Fruit fly (Drosophila melanogaster) whole organism, embryonic: ENCODE data around the gene Nsun5.

Experiments used
- CG10147 ChIP-seq: fragments of 200-800 bp; sonication (Bioruptor generic); optimal IDR thresholded peaks from 2 replicates; lab custom pipeline; 2019; ENCODE audit warnings: missing biosample characterization, mild to moderate bottlenecking, missing genetic modification characterization, moderate library complexity
- CG10462 ChIP-seq: fragments of 200-800 bp; sonication (Bioruptor generic); optimal IDR thresholded peaks from 2 replicates; lab custom pipeline; 2016; ENCODE audit warnings: missing biosample characterization, missing genetic modification characterization
- CG10543 ChIP-seq: fragments of 200-800 bp; sonication (Bioruptor generic); optimal IDR thresholded peaks from 3 replicates; lab custom pipeline; 2017; ENCODE audit warnings: missing biosample characterization, mild to moderate bottlenecking, missing genetic modification characterization, moderate library complexity
- CG11560 ChIP-seq: fragments of 200-800 bp; sonication (Bioruptor generic); IDR thresholded peaks from 3 replicates; pipeline ENCODE4 v1.3.6; 2022; ENCODE audit warnings: missing biosample characterization, missing genetic modification characterization
- CG11696 ChIP-seq: fragments of 200-800 bp; sonication (Bioruptor generic); IDR thresholded peaks from 2 replicates; pipeline ENCODE4 v1.3.6; 2022; ENCODE audit warnings: missing biosample characterization, missing genetic modification characterization
- CG31388 ChIP-seq: fragments of 200-800 bp; sonication (Bioruptor generic); optimal IDR thresholded peaks from 2 replicates; lab custom pipeline; 2016; ENCODE audit warnings: missing biosample characterization, missing genetic modification characterization
- CG34224 ChIP-seq: fragments of 200-800 bp; sonication (Bioruptor generic); IDR thresholded peaks from 3 replicates; pipeline ENCODE4 v1.3.6; 2022; ENCODE audit warnings: missing biosample characterization, missing genetic modification characterization; ENCODE audit not compliant: partially characterized antibody
- CG34422 ChIP-seq: fragments of 200-800 bp; sonication (Bioruptor generic); IDR thresholded peaks from 3 replicates; pipeline ENCODE4 v1.3.6; 2022; ENCODE audit warnings: missing biosample characterization, missing genetic modification characterization
- CG3847 ChIP-seq: fragments of 200-800 bp; sonication (Bioruptor generic); IDR thresholded peaks from 2 replicates; pipeline ENCODE4 v1.3.6; 2022; ENCODE audit warnings: missing biosample characterization, missing genetic modification characterization
- CG6254 ChIP-seq: fragments of 200-800 bp; sonication (Bioruptor generic); optimal IDR thresholded peaks from 3 replicates; lab custom pipeline; 2017; ENCODE audit warnings: mild to moderate bottlenecking, missing biosample characterization, missing genetic modification reagents, missing genetic modification characterization
- CG6272 ChIP-seq: fragments of 200-800 bp; sonication (Bioruptor generic); IDR thresholded peaks from 2 replicates; pipeline ENCODE4 v1.3.6; 2022; ENCODE audit warnings: missing biosample characterization, missing genetic modification characterization
- CG6854 ChIP-seq: fragments of 200-800 bp; sonication (Bioruptor generic); optimal IDR thresholded peaks from 3 replicates; lab custom pipeline; 2017; ENCODE audit warnings: missing biosample characterization, mild to moderate bottlenecking, missing genetic modification characterization
- CG7372 ChIP-seq: fragments of 200-800 bp; sonication (Bioruptor generic); IDR thresholded peaks from 2 replicates; pipeline ENCODE4 v1.3.6; 2022; ENCODE audit warnings: missing biosample characterization, missing genetic modification characterization
- CG8089 ChIP-seq: fragments of 200-800 bp; sonication (Bioruptor generic); optimal IDR thresholded peaks from 3 replicates; lab custom pipeline; 2016; ENCODE audit warnings: missing biosample characterization, missing genetic modification characterization
- CG8944 ChIP-seq: fragments of 200-800 bp; sonication (Bioruptor generic); optimal IDR thresholded peaks from 3 replicates; lab custom pipeline; 2016; ENCODE audit warnings: missing biosample characterization, missing genetic modification characterization
- CG9727 ChIP-seq: fragments of 200-800 bp; sonication (Bioruptor generic); optimal IDR thresholded peaks from 3 replicates; lab custom pipeline; 2017; ENCODE audit warnings: missing biosample characterization, mild to moderate bottlenecking, missing genetic modification characterization
- CHES-1-like ChIP-seq: fragments of 200-800 bp; sonication (Bioruptor generic); optimal IDR thresholded peaks from 2 replicates; lab custom pipeline; 2016; ENCODE audit warnings: missing biosample characterization, missing genetic modification characterization
- CoRest ChIP-seq: fragments of 200-800 bp; sonication (Bioruptor generic); optimal IDR thresholded peaks from 3 replicates; lab custom pipeline; 2018; ENCODE audit warnings: missing biosample characterization, mild to moderate bottlenecking, missing genetic modification characterization, moderate library complexity
- Drgx ChIP-seq: fragments of 200-800 bp; sonication (Bioruptor generic); IDR thresholded peaks from 2 replicates; pipeline ENCODE4 v1.3.6; 2022; ENCODE audit warnings: missing biosample characterization, missing genetic modification characterization
- HHEX ChIP-seq: fragments of 200-800 bp; sonication (Bioruptor generic); optimal IDR thresholded peaks from 3 replicates; lab custom pipeline; 2017; ENCODE audit warnings: missing biosample characterization, mild to moderate bottlenecking, missing genetic modification characterization, missing genetic modification reagents
- YL-1 ChIP-seq: fragments of 200-800 bp; sonication (Bioruptor generic); optimal IDR thresholded peaks from 3 replicates; lab custom pipeline; 2017; ENCODE audit warnings: missing biosample characterization, mild to moderate bottlenecking, missing genetic modification characterization
- ac ChIP-seq: fragments of 200-800 bp; sonication (Bioruptor generic); optimal IDR thresholded peaks from 3 replicates; lab custom pipeline; 2017; ENCODE audit warnings: missing biosample characterization, mild to moderate bottlenecking, missing genetic modification characterization
- ap ChIP-seq: fragments of 200-800 bp; sonication (Bioruptor generic); IDR thresholded peaks from 2 replicates; pipeline ENCODE4 v1.3.6; 2022; ENCODE audit warnings: missing biosample characterization, missing genetic modification characterization
- ara ChIP-seq: fragments of 200-800 bp; sonication (Bioruptor generic); IDR thresholded peaks from 2 replicates; pipeline ENCODE4 v1.3.6; 2022; ENCODE audit warnings: missing biosample characterization, missing genetic modification characterization
- bab2 ChIP-seq: fragments of 200-800 bp; sonication (Bioruptor generic); optimal IDR thresholded peaks from 2 replicates; lab custom pipeline; 2016; ENCODE audit warnings: missing biosample characterization, missing genetic modification characterization
- ci ChIP-seq: fragments of 200-800 bp; sonication (Bioruptor generic); IDR thresholded peaks from 3 replicates; pipeline ENCODE4 v1.3.6; 2022; ENCODE audit warnings: missing biosample characterization, missing genetic modification characterization
- dimm ChIP-seq: fragments of 200-800 bp; sonication (Bioruptor generic); IDR thresholded peaks from 2 replicates; pipeline ENCODE4 v1.3.6; 2022; ENCODE audit warnings: missing biosample characterization, missing genetic modification characterization
- disco-r ChIP-seq: fragments of 200-800 bp; sonication (Bioruptor generic); optimal IDR thresholded peaks from 2 replicates; lab custom pipeline; 2016; ENCODE audit warnings: missing biosample characterization, missing genetic modification characterization
- dmrt11E ChIP-seq: fragments of 200-800 bp; sonication (Bioruptor generic); optimal IDR thresholded peaks from 3 replicates; lab custom pipeline; 2018; ENCODE audit warnings: missing biosample characterization, mild to moderate bottlenecking, missing genetic modification characterization, moderate library complexity
- klu ChIP-seq: fragments of 200-800 bp; sonication (Bioruptor generic); IDR thresholded peaks from 2 replicates; pipeline ENCODE4 v1.3.6; 2022; ENCODE audit warnings: missing biosample characterization, missing genetic modification characterization
- nom ChIP-seq: fragments of 200-800 bp; sonication (Bioruptor generic); optimal IDR thresholded peaks from 2 replicates; lab custom pipeline; 2017; ENCODE audit warnings: missing biosample characterization, missing genetic modification characterization, mild to moderate bottlenecking, moderate library complexity, missing genetic modification reagents
- prd ChIP-seq, 3 experiments: fragments of >200 bp in 2 of 3; fragments of 200-800 bp in 1 of 3; sonication (Bioruptor generic) in 1 of 3; optimal IDR thresholded peaks in 2 of 3; IDR thresholded peaks in 1 of 3; 2 replicates in 2 of 3; 3 replicates in 1 of 3; pipeline versions ENCODE4 v1.3.6 to Lab custom; 2017 to 2022; ENCODE audit warnings: missing biosample characterization in 1 of 3, missing genetic modification characterization in 1 of 3
- row ChIP-seq: fragments of 200-800 bp; sonication (Bioruptor generic); IDR thresholded peaks from 3 replicates; pipeline ENCODE4 v1.3.6; 2022; ENCODE audit warnings: missing biosample characterization, missing genetic modification characterization
- sim ChIP-seq: fragments of 200-800 bp; sonication (Bioruptor generic); IDR thresholded peaks from 2 replicates; pipeline ENCODE4 v1.3.6; 2022; ENCODE audit warnings: missing biosample characterization, missing genetic modification characterization
- tna ChIP-seq: fragments of 200-800 bp; sonication (Bioruptor generic); IDR thresholded peaks from 2 replicates; pipeline ENCODE4 v1.3.6; 2022; ENCODE audit warnings: missing biosample characterization, missing genetic modification characterization; ENCODE audit not compliant: partially characterized antibody
- unpg ChIP-seq: fragments of 200-800 bp; sonication (Bioruptor generic); optimal IDR thresholded peaks from 3 replicates; lab custom pipeline; 2018; ENCODE audit warnings: missing biosample characterization, mild to moderate bottlenecking, missing genetic modification characterization, moderate library complexity
- zen2 ChIP-seq: fragments of 200-800 bp; sonication (Bioruptor generic); IDR thresholded peaks from 3 replicates; pipeline ENCODE4 v1.3.6; 2022; ENCODE audit warnings: missing biosample characterization, missing genetic modification characterization; ENCODE audit not compliant: partially characterized antibody

Gene Nsun5

DNA sequence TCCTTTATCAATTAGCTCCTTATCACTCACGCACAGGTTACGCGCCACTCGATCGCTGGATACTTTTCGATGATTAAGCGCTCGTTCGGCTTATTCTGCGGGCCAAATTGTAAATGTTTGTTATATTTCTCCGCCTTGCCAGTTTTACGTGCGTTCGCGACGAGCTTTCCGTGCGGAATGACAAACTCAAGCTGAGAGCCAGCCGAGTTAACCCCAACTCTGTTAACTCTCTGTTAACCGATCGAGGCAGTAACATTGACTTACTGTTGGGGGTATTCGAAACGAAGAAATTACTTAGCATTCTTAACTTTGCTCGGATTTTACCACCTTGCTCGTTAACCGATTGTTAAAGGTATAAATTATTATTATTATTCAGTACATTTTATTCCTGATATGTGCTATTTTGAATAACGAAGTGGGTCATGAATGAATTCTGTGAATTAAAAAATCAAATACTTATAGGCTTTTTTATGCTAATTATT is 8.6 kb downstream of the Nsun5 start, which contains the start of gene CG5835 (continued):
- TF ChIP-seq CG6254 (GFP tag; lab: Kevin White, UChicago) (no peak), HHEX (GFP tag; lab: Kevin White, UChicago) (peak; percentile 10), dmrt11E (tag; lab: Kevin White, UChicago) (no peak), CG10147 (GFP tag; lab: Kevin White, UChicago) (no peak), tna (GFP tag; lab: Robert Waterston, UW) (no peak), klu (GFP tag; lab: Robert Waterston, UW) (no peak), CG10462 (GFP tag; lab: Kevin White, UChicago) (no peak), row (GFP tag; lab: Robert Waterston, UW) (peak; percentile 63), CHES-1-like (GFP tag; lab: Kevin White, UChicago) (no peak), CG9727 (no peak), dimm (no peak), CG10543 (GFP tag; lab: Kevin White, UChicago) (peak; percentile 53), CG7372 (GFP tag; lab: Robert Waterston, UW) (no peak), CG8944 (GFP tag; lab: Kevin White, UChicago) (no peak), CG8089 (GFP tag; lab: Kevin White, UChicago) (no peak), zen2 (GFP tag; lab: Robert Waterston, UW) (no peak), CG3847 (no peak), CG6854 (no peak), sim (GFP tag; lab: Robert Waterston, UW) (no peak), YL-1 (no peak), prd (optimal IDR thresholded peaks at IDR 0.05; lab: Kevin White, UChicago) (no peak), prd (GFP tag; IDR thresholded peaks at IDR 0.05; lab: Robert Waterston, UW) (no peak), CG34422 (no peak), ac (GFP tag; lab: Kevin White, UChicago) (no peak), disco-r (GFP tag; lab: Kevin White, UChicago) (no peak)

- TF ChIP-seq unpg (GFP tag; lab: Kevin White, UChicago) (no peak), CoRest (no peak), ara (0 out of 2 replicates have a peak, but pooled peaks have one; percentile 8), CG31388 (GFP tag; lab: Kevin White, UChicago) (no peak), ci (GFP tag; lab: Robert Waterston, UW) (no peak), CG11696 (GFP tag; lab: Robert Waterston, UW) (no peak), Drgx (GFP tag; lab: Robert Waterston, UW) (0 out of 2 replicates have a peak, but pooled peaks have one; percentile 9), CG34224 (no peak), ap (GFP tag; lab: Robert Waterston, UW) (0 out of 2 replicates have a peak, but pooled peaks have one; percentile 7), bab2 (no peak), CG11560 (tag; lab: Robert Waterston, UW) (no peak; the same call in 2 of the 3 replicates), CG6272 (GFP tag; lab: Robert Waterston, UW) (no peak), CG8944 (GFP tag; lab: Kevin White, UChicago) (no peak), nom (GFP tag; lab: Kevin White, UChicago) (peak; percentile 10)
These were observed 9.3 kb downstream of the Nsun5 start for dm6 chr3R:19152835-19153234.
